Fruit fly (Drosophila melanogaster): Measurements from ENCODE around the gene ND-15.

Gene ND-15

dm6 chr2L:161453-162175 lies 47.1 kb downstream of the ND-15 start (continued):
- TF ChIP-seq tx (GFP tag; optimal IDR thresholded peaks at IDR 0.05) (no peak), CG12659 (GFP tag; optimal IDR thresholded peaks at IDR 0.05) (peak; percentile 5), Ets97D (GFP tag; optimal IDR thresholded peaks at IDR 0.05) (no peak), ftz-f1 (GFP tag; optimal IDR thresholded peaks at IDR 0.05) (peak; percentile 22), rib (GFP tag; IDR thresholded peaks at IDR 0.05) (no peak), Meics (GFP tag; optimal IDR thresholded peaks at IDR 0.05) (no peak), CG1792 (GFP tag; optimal IDR thresholded peaks at IDR 0.05) (no peak), Asciz (GFP tag; optimal IDR thresholded peaks at IDR 0.05) (no peak), trh (GFP tag; optimal IDR thresholded peaks at IDR 0.05) (no peak), dimm (GFP tag; IDR thresholded peaks at IDR 0.05) (no peak), seq (GFP tag; IDR thresholded peaks at IDR 0.05) (no peak), CG8290 (GFP tag; optimal IDR thresholded peaks at IDR 0.05) (no peak), CG8290 (tag; optimal IDR thresholded peaks at IDR 0.05) (peak; percentile 14 to 62), lmd (GFP tag; IDR thresholded peaks at IDR 0.05) (no peak), CG15601 (tag; optimal IDR thresholded peaks at IDR 0.05) (no peak), nau (GFP tag; optimal IDR thresholded peaks at IDR 0.05) (peak; percentile 61), CG14965 (GFP tag; optimal IDR thresholded peaks at IDR 0.05; ENCODE audit: borderline replicate concordance) (no peak), Mad (GFP tag; optimal IDR thresholded peaks at IDR 0.05) (no peak), CG18764 (GFP tag; optimal IDR thresholded peaks at IDR 0.05) (no peak), CG32532 (GFP tag; IDR thresholded peaks at IDR 0.05) (no peak), kni (GFP tag; optimal IDR thresholded peaks at IDR 0.05) (peak; percentile 99), CG10431 (GFP tag; optimal IDR thresholded peaks at IDR 0.05) (peak; percentile 52), CG18599 (GFP tag; optimal IDR thresholded peaks at IDR 0.05) (peak; percentile 64), CG9609 (GFP tag; optimal IDR thresholded peaks at IDR 0.05) (no peak), zf30C (GFP tag; optimal IDR thresholded peaks at IDR 0.05) (peak; percentile 58), HLH3B (GFP tag; IDR thresholded peaks at IDR 0.05) (no peak), bigmax (GFP tag; optimal IDR thresholded peaks at IDR 0.05) (no peak), CG14014 (GFP tag; IDR thresholded peaks at IDR 0.05) (no peak), CoRest (tag; optimal IDR thresholded peaks at IDR 0.05) (no peak), B-H2 (GFP tag; optimal IDR thresholded peaks at IDR 0.05) (peak; percentile 89), CG5953 (GFP tag; IDR thresholded peaks at IDR 0.05) (no peak), psq (GFP tag; optimal IDR thresholded peaks at IDR 0.05) (peak; percentile 57), CG6813 (GFP tag; optimal IDR thresholded peaks at IDR 0.05) (peak; percentile 46), grau (tag; optimal IDR thresholded peaks at IDR 0.05) (no peak), zfh1 (GFP tag; IDR thresholded peaks at IDR 0.05) (no peak), HHEX (GFP tag; optimal IDR thresholded peaks at IDR 0.05) (peak; percentile 48), CG11695 (GFP tag; IDR thresholded peaks at IDR 0.05) (no peak), MTF-1 (GFP tag; optimal IDR thresholded peaks at IDR 0.05; ENCODE audit: borderline replicate concordance) (peak; percentile 21), Ada2b (GFP tag; IDR thresholded peaks at IDR 0.05) (no peak), CG8089 (GFP tag; optimal IDR thresholded peaks at IDR 0.05) (no peak), Hmr (GFP tag; optimal IDR thresholded peaks at IDR 0.05) (peak; percentile 50), fd64A (GFP tag; optimal IDR thresholded peaks at IDR 0.05) (peak; percentile 39), CG13775 (GFP tag; optimal IDR thresholded peaks at IDR 0.05) (no peak), phol (tag; optimal IDR thresholded peaks at IDR 0.05) (no peak), CG2116 (GFP tag; optimal IDR thresholded peaks at IDR 0.05) (peak; percentile 15), Bgb (GFP tag; IDR thresholded peaks at IDR 0.05; ENCODE audit: partially characterized antibody) (no peak), Dad (GFP tag; optimal IDR thresholded peaks at IDR 0.05) (no peak), Blimp-1 (GFP tag; optimal IDR thresholded peaks at IDR 0.05) (no peak), BtbVII (GFP tag; optimal IDR thresholded peaks at IDR 0.05) (peak; percentile 52), CG8478 (optimal IDR thresholded peaks at IDR 0.05) (no peak)
